Worm (Caenorhabditis elegans): ENCODE measurements around the gene D2007.1.

DNA sequence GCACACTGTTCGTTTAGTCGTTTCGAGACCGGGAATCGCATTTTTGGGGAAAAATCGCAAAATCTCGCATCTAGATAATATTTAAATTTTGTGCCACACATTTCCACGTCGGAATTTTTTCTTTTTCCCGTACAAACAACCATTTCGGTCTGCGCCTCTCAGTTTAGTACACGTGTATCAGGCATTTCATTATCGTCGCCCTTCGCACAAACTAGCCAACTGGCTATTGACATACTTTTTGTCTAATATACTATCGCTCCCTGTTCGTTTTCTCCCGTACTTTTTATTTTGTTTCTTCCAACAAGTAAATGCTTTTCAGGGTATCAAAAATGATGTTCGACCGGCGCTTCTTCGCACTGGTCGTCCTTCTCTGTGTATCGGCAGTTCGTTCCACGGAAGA, 21.9 kb upstream of the D2007.1 start, which contains the start of gene C14B9.2:
- TF ChIP-seq nhr-12 (tag; optimal IDR thresholded peaks at IDR 0.05) (no peak), mep-1 (tag; optimal IDR thresholded peaks at IDR 0.05) (no peak), C34B4.2 (tag; optimal IDR thresholded peaks at IDR 0.05) (no peak), skn-1 (tag; optimal IDR thresholded peaks at IDR 0.05) (no peak), sptf-1 (tag; optimal IDR thresholded peaks at IDR 0.05) (no peak), unc-62 (GFP tag; optimal IDR thresholded peaks at IDR 0.05) (no peak), xbp-1 (tag; optimal IDR thresholded peaks at IDR 0.05) (peak; percentile 50)

Measured in whole organism, L1 larva.